ENCODE assay signal across 1 fruit fly cellular context in genomic region chr3R:28695993-28696392, dm6.
A peak's percentile ranks its signal among the peaks of the same experiment; 100 is the strongest.
TF ChIP-seq lines count a peak whose summit lies in the region.

Gene htt (plus strand): TSS chr3R:28696242.

TF ChIP-seq in whole organism, embryonic, 481 proteins besides CTCF, POLR2A, EP300 and RAD21 (continued from another document and continues in another):
- TF ChIP-seq CG1832 (GFP tag; optimal IDR thresholded peaks at IDR 0.05; lab: Kevin White, UChicago) (no peak), gsb-n (tag; optimal IDR thresholded peaks at IDR 0.05; lab: Kevin White, UChicago) (no peak), Six4 (GFP tag; optimal IDR thresholded peaks at IDR 0.05; lab: Kevin White, UChicago) (no peak), caup (GFP tag; optimal IDR thresholded peaks at IDR 0.05; lab: Kevin White, UChicago; ENCODE audit: severe bottlenecking) (no peak), pho (GFP tag; optimal IDR thresholded peaks at IDR 0.05; lab: Kevin White, UChicago) (no peak), dmrt99B (tag; optimal IDR thresholded peaks at IDR 0.05; lab: Kevin White, UChicago) (no peak), knrl (GFP tag; IDR thresholded peaks at IDR 0.05; lab: Robert Waterston, UW; ENCODE audit: partially characterized antibody) (0 out of 3 replicates have a peak, but pooled peaks have one; percentile 29), CG16815 (GFP tag; optimal IDR thresholded peaks at IDR 0.05; lab: Kevin White, UChicago) (no peak), CG8281 (tag; optimal IDR thresholded peaks at IDR 0.05; lab: Kevin White, UChicago) (no peak), eyg (GFP tag; optimal IDR thresholded peaks at IDR 0.05; lab: Kevin White, UChicago) (no peak), bab2 (GFP tag; optimal IDR thresholded peaks at IDR 0.05; lab: Kevin White, UChicago) (no peak), CG1603 (tag; optimal IDR thresholded peaks at IDR 0.05; lab: Kevin White, UChicago) (peak; percentile 58), Sry-δ (GFP tag; optimal IDR thresholded peaks at IDR 0.05; lab: Kevin White, UChicago) (no peak), Hr3 (GFP tag; optimal IDR thresholded peaks at IDR 0.05; lab: Kevin White, UChicago) (no peak), CG18476 (GFP tag; optimal IDR thresholded peaks at IDR 0.05; lab: Kevin White, UChicago) (no peak), pum (GFP tag; optimal IDR thresholded peaks at IDR 0.05; lab: Kevin White, UChicago) (no peak), twi (tag; optimal IDR thresholded peaks at IDR 0.05; lab: Kevin White, UChicago) (no peak), CG30431 (GFP tag; optimal IDR thresholded peaks at IDR 0.05; lab: Kevin White, UChicago) (no peak), crp (GFP tag; optimal IDR thresholded peaks at IDR 0.05; lab: Kevin White, UChicago) (peak; percentile 50 to 92), CG17186 (GFP tag; optimal IDR thresholded peaks at IDR 0.05; lab: Kevin White, UChicago) (no peak), CG4282 (GFP tag; optimal IDR thresholded peaks at IDR 0.05; lab: Kevin White, UChicago) (no peak), ind (GFP tag; optimal IDR thresholded peaks at IDR 0.05; lab: Kevin White, UChicago) (no peak), CG11398 (GFP tag; optimal IDR thresholded peaks at IDR 0.05; lab: Kevin White, UChicago) (no peak), Dll (GFP tag; IDR thresholded peaks at IDR 0.05; lab: Robert Waterston, UW; ENCODE audit: partially characterized antibody) (peak; percentile 43; the same call in 2 of the 4 replicates), pita (GFP tag; optimal IDR thresholded peaks at IDR 0.05; lab: Kevin White, UChicago) (no peak), CG6689 (GFP tag; IDR thresholded peaks at IDR 0.05; lab: Robert Waterston, UW) (no peak), cg (GFP tag; optimal IDR thresholded peaks at IDR 0.05; lab: Kevin White, UChicago) (no peak), btn (GFP tag; optimal IDR thresholded peaks at IDR 0.05; lab: Kevin White, UChicago) (no peak), CG12744 (GFP tag; optimal IDR thresholded peaks at IDR 0.05; lab: Kevin White, UChicago) (no peak), Abd-B (GFP tag; optimal IDR thresholded peaks at IDR 0.05; lab: Kevin White, UChicago) (no peak), Taf1 (GFP tag; IDR thresholded peaks at IDR 0.05; lab: Robert Waterston, UW) (no peak), yki (optimal IDR thresholded peaks at IDR 0.05; lab: Kevin White, UChicago) (no peak), en (GFP tag; optimal IDR thresholded peaks at IDR 0.05; lab: Kevin White, UChicago) (no peak), NfI (GFP tag; optimal IDR thresholded peaks at IDR 0.05; lab: Kevin White, UChicago) (no peak), psq (GFP tag; optimal IDR thresholded peaks at IDR 0.05; lab: Kevin White, UChicago) (no peak), Rx (GFP tag; IDR thresholded peaks at IDR 0.05; lab: Robert Waterston, UW) (no peak), CrebB (tag; optimal IDR thresholded peaks at IDR 0.05; lab: Kevin White, UChicago) (no peak), dati (GFP tag; IDR thresholded peaks at IDR 0.05; lab: Robert Waterston, UW) (no peak), gro (GFP tag; optimal IDR thresholded peaks at IDR 0.05; lab: Kevin White, UChicago) (no peak), Sin3A (optimal IDR thresholded peaks at IDR 0.05; lab: Kevin White, UChicago) (peak; percentile 49), unc-4 (GFP tag; IDR thresholded peaks at IDR 0.05; lab: Robert Waterston, UW; ENCODE audit: partially characterized antibody) (peak; percentile 30; the same call in 1 of the 2 replicates), HLH3B (GFP tag; IDR thresholded peaks at IDR 0.05; lab: Robert Waterston, UW) (no peak), CG6813 (GFP tag; optimal IDR thresholded peaks at IDR 0.05; lab: Kevin White, UChicago) (no peak), Ada2b (GFP tag; IDR thresholded peaks at IDR 0.05; lab: Robert Waterston, UW) (no peak), Oli (tag; optimal IDR thresholded peaks at IDR 0.05; lab: Kevin White, UChicago) (no peak), CG12219 (GFP tag; optimal IDR thresholded peaks at IDR 0.05; lab: Kevin White, UChicago) (no peak), gt (GFP tag; IDR thresholded peaks at IDR 0.05; lab: Robert Waterston, UW) (no peak), CG17361 (GFP tag; IDR thresholded peaks at IDR 0.05; lab: Robert Waterston, UW) (no peak), crc (GFP tag; optimal IDR thresholded peaks at IDR 0.05; lab: Kevin White, UChicago) (no peak), CG5180 (GFP tag; optimal IDR thresholded peaks at IDR 0.05; lab: Kevin White, UChicago) (no peak), CG12236 (GFP tag; optimal IDR thresholded peaks at IDR 0.05; lab: Kevin White, UChicago) (no peak), Usf (GFP tag; optimal IDR thresholded peaks at IDR 0.05; lab: Kevin White, UChicago) (no peak), Lhr (GFP tag; optimal IDR thresholded peaks at IDR 0.05; lab: Kevin White, UChicago) (no peak), CG4730 (GFP tag; IDR thresholded peaks at IDR 0.05; lab: Robert Waterston, UW) (no peak), CG4360 (GFP tag; IDR thresholded peaks at IDR 0.05; lab: Robert Waterston, UW) (no peak), ham (GFP tag; IDR thresholded peaks at IDR 0.05; lab: Robert Waterston, UW) (no peak), Opbp (GFP tag; IDR thresholded peaks at IDR 0.05; lab: Robert Waterston, UW; ENCODE audit: partially characterized antibody) (0 out of 3 replicates have a peak, but pooled peaks have one; percentile 55), fd96Cb (tag; optimal IDR thresholded peaks at IDR 0.05; lab: Kevin White, UChicago) (no peak), her (GFP tag; optimal IDR thresholded peaks at IDR 0.05; lab: Kevin White, UChicago) (no peak), CG7928 (GFP tag; optimal IDR thresholded peaks at IDR 0.05; lab: Kevin White, UChicago) (peak; percentile 90), Hmr (GFP tag; optimal IDR thresholded peaks at IDR 0.05; lab: Kevin White, UChicago) (no peak), Bdp1 (GFP tag; optimal IDR thresholded peaks at IDR 0.05; lab: Kevin White, UChicago) (no peak), CG3995 (GFP tag; optimal IDR thresholded peaks at IDR 0.05; lab: Kevin White, UChicago) (no peak), CG15011 (GFP tag; optimal IDR thresholded peaks at IDR 0.05; lab: Kevin White, UChicago) (no peak), CG9876 (GFP tag; optimal IDR thresholded peaks at IDR 0.05; lab: Kevin White, UChicago) (no peak), ap (GFP tag; IDR thresholded peaks at IDR 0.05; lab: Robert Waterston, UW) (no peak), Dip3 (GFP tag; optimal IDR thresholded peaks at IDR 0.05; lab: Kevin White, UChicago) (no peak), CG9215 (GFP tag; IDR thresholded peaks at IDR 0.05; lab: Robert Waterston, UW) (no peak), tll (GFP tag; optimal IDR thresholded peaks at IDR 0.05; lab: Kevin White, UChicago) (no peak), CG2129 (GFP tag; IDR thresholded peaks at IDR 0.05; lab: Robert Waterston, UW; ENCODE audit: partially characterized antibody) (no peak), Elba2 (GFP tag; optimal IDR thresholded peaks at IDR 0.05; lab: Kevin White, UChicago) (no peak), CG30403 (GFP tag; optimal IDR thresholded peaks at IDR 0.05; lab: Kevin White, UChicago) (no peak), Sox100B (GFP tag; optimal IDR thresholded peaks at IDR 0.05; lab: Kevin White, UChicago) (no peak), CG1024 (GFP tag; IDR thresholded peaks at IDR 0.05; lab: Robert Waterston, UW) (no peak), insv (GFP tag; optimal IDR thresholded peaks at IDR 0.05; lab: Kevin White, UChicago) (no peak), stc (GFP tag; IDR thresholded peaks at IDR 0.05; lab: Robert Waterston, UW) (no peak), row (GFP tag; IDR thresholded peaks at IDR 0.05; lab: Robert Waterston, UW) (0 out of 3 replicates have a peak, but pooled peaks have one; percentile 20), Myb (GFP tag; optimal IDR thresholded peaks at IDR 0.05; lab: Kevin White, UChicago) (peak; percentile 96), CG14441 (GFP tag; IDR thresholded peaks at IDR 0.05; lab: Robert Waterston, UW) (no peak), Ets97D (GFP tag; optimal IDR thresholded peaks at IDR 0.05; lab: Kevin White, UChicago) (peak; percentile 29), sens (GFP tag; lab: Kevin White, UChicago) (peak; percentile 49), org-1 (GFP tag; optimal IDR thresholded peaks at IDR 0.05; lab: Kevin White, UChicago) (no peak), CG12155 (GFP tag; optimal IDR thresholded peaks at IDR 0.05; lab: Kevin White, UChicago) (no peak), CG42726 (GFP tag; IDR thresholded peaks at IDR 0.05; lab: Robert Waterston, UW; ENCODE audit: partially characterized antibody) (no peak), grn (GFP tag; optimal IDR thresholded peaks at IDR 0.05; lab: Kevin White, UChicago) (no peak), CG5245 (GFP tag; optimal IDR thresholded peaks at IDR 0.05; lab: Kevin White, UChicago) (no peak), CG1529 (GFP tag; optimal IDR thresholded peaks at IDR 0.05; lab: Kevin White, UChicago) (no peak), CG10959 (GFP tag; IDR thresholded peaks at IDR 0.05; lab: Robert Waterston, UW) (no peak), bsh (GFP tag; optimal IDR thresholded peaks at IDR 0.05; lab: Kevin White, UChicago) (no peak), MBD-R2 (GFP tag; IDR thresholded peaks at IDR 0.05; lab: Robert Waterston, UW) (peak; percentile 80), vfl (GFP tag; optimal IDR thresholded peaks at IDR 0.05; lab: Kevin White, UChicago) (no peak), CG12942 (GFP tag; optimal IDR thresholded peaks at IDR 0.05; lab: Kevin White, UChicago) (no peak), onecut (GFP tag; IDR thresholded peaks at IDR 0.05; lab: Robert Waterston, UW) (no peak), E2f1 (GFP tag; IDR thresholded peaks at IDR 0.05; lab: Robert Waterston, UW) (no peak), fu2 (GFP tag; optimal IDR thresholded peaks at IDR 0.05; lab: Kevin White, UChicago) (no peak), odd (GFP tag; optimal IDR thresholded peaks at IDR 0.05; lab: Kevin White, UChicago) (no peak), ftz-f1 (GFP tag; optimal IDR thresholded peaks at IDR 0.05; lab: Kevin White, UChicago) (no peak), CG15479 (GFP tag; optimal IDR thresholded peaks at IDR 0.05; lab: Kevin White, UChicago) (no peak), sr (GFP tag; IDR thresholded peaks at IDR 0.05; lab: Robert Waterston, UW) (no peak), CG6654 (GFP tag; optimal IDR thresholded peaks at IDR 0.05; lab: Kevin White, UChicago) (no peak), cwo (GFP tag; optimal IDR thresholded peaks at IDR 0.05; lab: Kevin White, UChicago) (no peak), HmgZ (tag; optimal IDR thresholded peaks at IDR 0.05; lab: Kevin White, UChicago) (no peak), scrt (GFP tag; optimal IDR thresholded peaks at IDR 0.05; lab: Kevin White, UChicago) (peak; percentile 70), nmo (GFP tag; optimal IDR thresholded peaks at IDR 0.05; lab: Kevin White, UChicago) (peak; percentile 31), Hmx (GFP tag; optimal IDR thresholded peaks at IDR 0.05; lab: Kevin White, UChicago) (no peak), shn (GFP tag; optimal IDR thresholded peaks at IDR 0.05; lab: Kevin White, UChicago) (no peak), GATAe (GFP tag; conservative IDR thresholded peaks at IDR 0.05; lab: Robert Waterston, UW) (no peak), CG6854 (GFP tag; optimal IDR thresholded peaks at IDR 0.05; lab: Kevin White, UChicago) (no peak), fd64A (GFP tag; optimal IDR thresholded peaks at IDR 0.05; lab: Kevin White, UChicago) (no peak), lmd (GFP tag; IDR thresholded peaks at IDR 0.05; lab: Robert Waterston, UW) (no peak), CG8944 (GFP tag; optimal IDR thresholded peaks at IDR 0.05; lab: Kevin White, UChicago) (no peak), h (optimal IDR thresholded peaks at IDR 0.05; lab: Kevin White, UChicago) (no peak), CG10366 (GFP tag; IDR thresholded peaks at IDR 0.05; lab: Robert Waterston, UW) (no peak), bigmax (GFP tag; optimal IDR thresholded peaks at IDR 0.05; lab: Kevin White, UChicago) (peak; percentile 14), sisA (GFP tag; IDR thresholded peaks at IDR 0.05; lab: Robert Waterston, UW) (no peak), gfzf (GFP tag; optimal IDR thresholded peaks at IDR 0.05; lab: Kevin White, UChicago) (peak; percentile 81), CG14860 (GFP tag; IDR thresholded peaks at IDR 0.05; lab: Robert Waterston, UW; ENCODE audit: partially characterized antibody) (0 out of 3 replicates have a peak, but pooled peaks have one; percentile 22), CG4328 (GFP tag; optimal IDR thresholded peaks at IDR 0.05; lab: Kevin White, UChicago) (no peak), emc (GFP tag; optimal IDR thresholded peaks at IDR 0.05; lab: Kevin White, UChicago) (no peak), CG4707 (GFP tag; optimal IDR thresholded peaks at IDR 0.05; lab: Kevin White, UChicago) (no peak), tup (GFP tag; optimal IDR thresholded peaks at IDR 0.05; lab: Kevin White, UChicago) (no peak), CG8765 (GFP tag; IDR thresholded peaks at IDR 0.05; lab: Robert Waterston, UW) (no peak), Optix (GFP tag; IDR thresholded peaks at IDR 0.05; lab: Robert Waterston, UW) (no peak), Ravus (GFP tag; IDR thresholded peaks at IDR 0.05; lab: Robert Waterston, UW) (no peak), Stat92E (GFP tag; optimal IDR thresholded peaks at IDR 0.05; lab: Kevin White, UChicago) (no peak), sqz (GFP tag; optimal IDR thresholded peaks at IDR 0.05; lab: Kevin White, UChicago) (no peak), CG4617 (GFP tag; optimal IDR thresholded peaks at IDR 0.05; lab: Kevin White, UChicago; ENCODE audit: borderline replicate concordance) (no peak), Dp (GFP tag; optimal IDR thresholded peaks at IDR 0.05; lab: Kevin White, UChicago) (peak; percentile 70), Sry-β (GFP tag; optimal IDR thresholded peaks at IDR 0.05; lab: Kevin White, UChicago) (no peak), zen2 (GFP tag; IDR thresholded peaks at IDR 0.05; lab: Robert Waterston, UW; ENCODE audit: partially characterized antibody) (no peak), fd102C (GFP tag; optimal IDR thresholded peaks at IDR 0.05; lab: Kevin White, UChicago) (no peak), phol (tag; optimal IDR thresholded peaks at IDR 0.05; lab: Kevin White, UChicago) (no peak), CG34422 (GFP tag; IDR thresholded peaks at IDR 0.05; lab: Robert Waterston, UW) (no peak; the same call in 2 of the 3 replicates), CG43689 (GFP tag; IDR thresholded peaks at IDR 0.05; lab: Robert Waterston, UW) (no peak), amos (GFP tag; IDR thresholded peaks at IDR 0.05; lab: Robert Waterston, UW; ENCODE audit: partially characterized antibody) (peak; percentile 29; the same call in 1 of the 2 replicates), slou (GFP tag; optimal IDR thresholded peaks at IDR 0.05; lab: Kevin White, UChicago) (no peak), crol (GFP tag; IDR thresholded peaks at IDR 0.05; lab: Robert Waterston, UW) (no peak), Nf-YA (GFP tag; IDR thresholded peaks at IDR 0.05; lab: Robert Waterston, UW) (no peak)
